Fruit fly (Drosophila melanogaster): ENCODE results near the gene Myt1.

Myt1 gene

dm6 chr3L:5828684-5829083 is 49.3 kb upstream of the Myt1 start (continued):
- TF ChIP-seq CG13424 (tag; optimal IDR thresholded peaks at IDR 0.05) (peak; percentile 52), CG12104 (GFP tag; optimal IDR thresholded peaks at IDR 0.05) (no peak), CG18764 (GFP tag; optimal IDR thresholded peaks at IDR 0.05) (no peak), CG30403 (GFP tag; optimal IDR thresholded peaks at IDR 0.05) (peak; percentile 48), Mad (GFP tag; optimal IDR thresholded peaks at IDR 0.05) (no peak), CoRest (tag; optimal IDR thresholded peaks at IDR 0.05) (peak; percentile 71), prd (optimal IDR thresholded peaks at IDR 0.05) (no peak), prd (GFP tag; IDR thresholded peaks at IDR 0.05) (peak; percentile 34; the same call in 1 of the 3 replicates), Dbx (GFP tag; IDR thresholded peaks at IDR 0.05) (no peak), CG6813 (GFP tag; optimal IDR thresholded peaks at IDR 0.05) (no peak), CG7963 (GFP tag; IDR thresholded peaks at IDR 0.05; ENCODE audit: partially characterized antibody) (no peak), pum (GFP tag; optimal IDR thresholded peaks at IDR 0.05) (no peak), CG2202 (tag; optimal IDR thresholded peaks at IDR 0.05) (no peak), CG16863 (GFP tag; optimal IDR thresholded peaks at IDR 0.05) (no peak), Dip3 (GFP tag; optimal IDR thresholded peaks at IDR 0.05) (no peak), CG30431 (GFP tag; optimal IDR thresholded peaks at IDR 0.05) (no peak), CG10959 (GFP tag; IDR thresholded peaks at IDR 0.05) (no peak), CG11723 (GFP tag; optimal IDR thresholded peaks at IDR 0.05) (no peak), CG17328 (GFP tag; IDR thresholded peaks at IDR 0.05) (no peak), ewg (GFP tag; optimal IDR thresholded peaks at IDR 0.05) (peak; percentile 2), CG5180 (GFP tag; optimal IDR thresholded peaks at IDR 0.05) (no peak), Fer3 (tag; optimal IDR thresholded peaks at IDR 0.05) (no peak), CG12219 (GFP tag; optimal IDR thresholded peaks at IDR 0.05) (no peak), CG14441 (GFP tag; IDR thresholded peaks at IDR 0.05) (no peak), cato (GFP tag; optimal IDR thresholded peaks at IDR 0.05; ENCODE audit: borderline replicate concordance) (no peak), Usf (GFP tag; optimal IDR thresholded peaks at IDR 0.05) (no peak), CG10209 (GFP tag; optimal IDR thresholded peaks at IDR 0.05) (peak; percentile 28), row (GFP tag; IDR thresholded peaks at IDR 0.05) (0 out of 3 replicates have a peak, but pooled peaks have one; percentile 43), CG14014 (GFP tag; IDR thresholded peaks at IDR 0.05) (no peak), sd (tag; optimal IDR thresholded peaks at IDR 0.05) (no peak), CG14965 (GFP tag; optimal IDR thresholded peaks at IDR 0.05; ENCODE audit: borderline replicate concordance) (no peak), fd3F (GFP tag; optimal IDR thresholded peaks at IDR 0.05) (no peak), CG4707 (GFP tag; optimal IDR thresholded peaks at IDR 0.05) (no peak), CG15073 (GFP tag; optimal IDR thresholded peaks at IDR 0.05) (no peak), CG10321 (GFP tag; IDR thresholded peaks at IDR 0.05) (no peak), ase (GFP tag; IDR thresholded peaks at IDR 0.05) (no peak), CG11696 (GFP tag; IDR thresholded peaks at IDR 0.05) (no peak), abd-A (tag; optimal IDR thresholded peaks at IDR 0.05) (no peak), bbx (GFP tag; IDR thresholded peaks at IDR 0.05; ENCODE audit: partially characterized antibody) (no peak), sens-2 (GFP tag; IDR thresholded peaks at IDR 0.05) (no peak), Myb (GFP tag; optimal IDR thresholded peaks at IDR 0.05) (no peak), dm (GFP tag; optimal IDR thresholded peaks at IDR 0.05) (no peak), CG16813 (GFP tag; IDR thresholded peaks at IDR 0.05; ENCODE audit: partially characterized antibody) (no peak), CG43689 (GFP tag; IDR thresholded peaks at IDR 0.05) (no peak), CG15011 (GFP tag; optimal IDR thresholded peaks at IDR 0.05) (no peak), CG4424 (GFP tag; optimal IDR thresholded peaks at IDR 0.05) (peak; percentile 21), lilli (GFP tag; optimal IDR thresholded peaks at IDR 0.05) (no peak), nom (GFP tag; optimal IDR thresholded peaks at IDR 0.05) (no peak), dan (GFP tag; IDR thresholded peaks at IDR 0.05) (no peak), CG31365 (tag; optimal IDR thresholded peaks at IDR 0.05) (no peak), Atf3 (GFP tag; optimal IDR thresholded peaks at IDR 0.05) (no peak), p53 (GFP tag; optimal IDR thresholded peaks at IDR 0.05) (no peak)

Measured in whole organism, embryonic.